Worm (Caenorhabditis elegans) whole organism, L1 larva: ENCODE measurements around the gene unc-6.
A peak's percentile ranks its signal among the peaks of the same experiment; 100 is the strongest.

Experiments
- C04F5.9 ChIP-seq: sonication (generic microtip); optimal IDR thresholded peaks from 2 replicates; lab custom pipeline; 2016; ENCODE audit warnings: missing genetic modification characterization, missing compliant biosample characterization
- C16A3.4 ChIP-seq: fragments of 150-350 bp; optimal IDR thresholded peaks from 2 replicates; lab custom pipeline; 2014; ENCODE audit warnings: missing biosample characterization, missing genetic modification characterization
- C34B4.2 ChIP-seq: sonication (generic microtip); optimal IDR thresholded peaks from 2 replicates; lab custom pipeline; 2017; ENCODE audit warnings: mild to moderate bottlenecking, missing genetic modification characterization, missing compliant biosample characterization
- F16B12.6 ChIP-seq: fragments of 150-350 bp; optimal IDR thresholded peaks from 2 replicates; lab custom pipeline; 2014; ENCODE audit warnings: missing biosample characterization, missing genetic modification characterization
- alr-1 ChIP-seq: fragments of 200-800 bp; sonication (Bioruptor generic); optimal IDR thresholded peaks from 2 replicates; lab custom pipeline; 2018; ENCODE audit warnings: borderline replicate concordance, mild to moderate bottlenecking, missing genetic modification characterization, missing compliant biosample characterization
- ama-1 ChIP-seq: fragments of 150-350 bp; optimal IDR thresholded peaks from 2 replicates; lab custom pipeline; 2014
- blmp-1 ChIP-seq: fragments of 150-350 bp; optimal IDR thresholded peaks from 2 replicates; lab custom pipeline; 2014; ENCODE audit warnings: missing biosample characterization, missing genetic modification characterization
- ceh-90 ChIP-seq: sonication (generic microtip); optimal IDR thresholded peaks from 2 replicates; lab custom pipeline; 2016; ENCODE audit warnings: missing genetic modification characterization, missing compliant biosample characterization
- efl-1 ChIP-seq, 4 experiments: fragments of 150-350 bp; optimal IDR thresholded peaks in 3 of 4; peaks in 1 of 4; 1 replicate in 1 of 4; 2 replicates in 3 of 4; lab custom pipeline; 2014; ENCODE audit warnings: missing biosample characterization in 2 of 4, missing genetic modification characterization in 2 of 4, missing genetic modification reagents in 2 of 4
- efl-3 ChIP-seq: fragments of 200-800 bp; sonication (Bioruptor generic); optimal IDR thresholded peaks from 2 replicates; lab custom pipeline; 2018; ENCODE audit warnings: mild to moderate bottlenecking, missing genetic modification characterization, missing compliant biosample characterization
- egl-13 ChIP-seq: sonication (generic microtip); optimal IDR thresholded peaks from 2 replicates; lab custom pipeline; 2016; ENCODE audit warnings: missing genotype, missing genetic modification reagents, missing genetic modification characterization, missing compliant biosample characterization
- egl-27 ChIP-seq, 2 experiments: fragments of 150-350 bp in 1 of 2; sonication (generic microtip); optimal IDR thresholded peaks; 3 replicates each; lab custom pipeline; 2017 to 2018; ENCODE audit warnings: missing biosample characterization in 2 of 2, missing genetic modification characterization in 2 of 2, missing genetic modification reagents in 2 of 2
- elt-2 ChIP-seq: sonication (generic microtip); optimal IDR thresholded peaks from 2 replicates; lab custom pipeline; 2016; ENCODE audit warnings: missing genetic modification characterization, mild to moderate bottlenecking, inconsistent platforms, missing compliant biosample characterization, missing genetic modification reagents
- fkh-4 ChIP-seq: sonication (generic microtip); optimal IDR thresholded peaks from 2 replicates; lab custom pipeline; 2016; ENCODE audit warnings: missing compliant biosample characterization, missing genetic modification characterization, borderline replicate concordance
- fkh-8 ChIP-seq: sonication (generic microtip); optimal IDR thresholded peaks from 2 replicates; lab custom pipeline; 2016; ENCODE audit warnings: mild to moderate bottlenecking, missing genetic modification characterization, missing compliant biosample characterization
- grh-1 ChIP-seq: fragments of 200-800 bp; sonication (Bioruptor generic); IDR thresholded peaks from 2 replicates; pipeline ENCODE4 v1.3.6; 2022; ENCODE audit warnings: missing genetic modification reagents, missing genetic modification characterization, missing compliant biosample characterization
- hlh-17 ChIP-seq: fragments of 200-800 bp; sonication (Bioruptor generic); optimal IDR thresholded peaks from 2 replicates; lab custom pipeline; 2018; ENCODE audit warnings: missing genetic modification characterization, mild to moderate bottlenecking, missing compliant biosample characterization, moderate library complexity, borderline replicate concordance
- hlh-4 ChIP-seq: sonication (generic microtip); optimal IDR thresholded peaks from 2 replicates; lab custom pipeline; 2016; ENCODE audit warnings: mild to moderate bottlenecking, missing genetic modification characterization, missing compliant biosample characterization
- hpl-2 ChIP-seq: fragments of 150-350 bp; optimal IDR thresholded peaks from 2 replicates; lab custom pipeline; 2014; ENCODE audit warnings: missing biosample characterization, missing genetic modification reagents, missing genetic modification characterization
- isw-1 ChIP-seq: fragments of 200-800 bp; sonication (Bioruptor generic); IDR thresholded peaks from 2 replicates; pipeline ENCODE4 v1.3.6; 2022; ENCODE audit warnings: missing genetic modification characterization, missing compliant biosample characterization
- lin-14 ChIP-seq: fragments of 200-800 bp; sonication (Bioruptor generic); optimal IDR thresholded peaks from 2 replicates; lab custom pipeline; 2018; ENCODE audit warnings: mild to moderate bottlenecking, missing genetic modification characterization, moderate library complexity, missing compliant biosample characterization
- lsy-2 ChIP-seq, 2 experiments: fragments of 150-350 bp; optimal IDR thresholded peaks; 2 replicates each; lab custom pipeline; 2014; ENCODE audit warnings: missing biosample characterization in 2 of 2, missing genetic modification characterization in 2 of 2
- mab-9 ChIP-seq: fragments of 200-800 bp; sonication (Bioruptor generic); IDR thresholded peaks from 2 replicates; pipeline ENCODE4 v1.3.6; 2022; ENCODE audit warnings: missing genetic modification reagents, missing genetic modification characterization, missing compliant biosample characterization
- nhr-20 ChIP-seq: sonication (generic microtip); optimal IDR thresholded peaks from 2 replicates; lab custom pipeline; 2016; ENCODE audit warnings: mild to moderate bottlenecking, missing genetic modification characterization, missing compliant biosample characterization
- nhr-237 ChIP-seq: fragments of 150-350 bp; optimal IDR thresholded peaks from 2 replicates; lab custom pipeline; 2014; ENCODE audit warnings: missing biosample characterization, missing genetic modification characterization
- nhr-28 ChIP-seq: fragments of 150-350 bp; optimal IDR thresholded peaks from 2 replicates; lab custom pipeline; 2014; ENCODE audit warnings: missing biosample characterization, missing genetic modification characterization
- nhr-47 ChIP-seq: sonication (generic microtip); optimal IDR thresholded peaks from 2 replicates; lab custom pipeline; 2016; ENCODE audit warnings: mild to moderate bottlenecking, missing genetic modification characterization, moderate library complexity, missing compliant biosample characterization
- nhr-90 ChIP-seq: sonication (generic microtip); optimal IDR thresholded peaks from 2 replicates; lab custom pipeline; 2016; ENCODE audit warnings: mild to moderate bottlenecking, missing genetic modification characterization, missing compliant biosample characterization; ENCODE audit not compliant: poor library complexity
- pag-3 ChIP-seq: sonication (generic microtip); optimal IDR thresholded peaks from 2 replicates; lab custom pipeline; 2017; ENCODE audit warnings: missing genetic modification characterization, mild to moderate bottlenecking, missing compliant biosample characterization, antibody characterized with exemption, borderline replicate concordance; ENCODE audit not compliant: insufficient read depth
- skn-1 ChIP-seq: fragments of 150-350 bp; optimal IDR thresholded peaks from 2 replicates; lab custom pipeline; 2014; ENCODE audit warnings: missing biosample characterization, missing genetic modification characterization
- snpc-4 ChIP-seq: fragments of 150-350 bp; optimal IDR thresholded peaks from 2 replicates; lab custom pipeline; 2014; ENCODE audit warnings: missing biosample characterization, missing genetic modification characterization
- snu-23 ChIP-seq: sonication (generic microtip); optimal IDR thresholded peaks from 2 replicates; lab custom pipeline; 2016; ENCODE audit warnings: missing genetic modification characterization, missing compliant biosample characterization
- sup-37 ChIP-seq: fragments of 200-800 bp; sonication (Bioruptor generic); optimal IDR thresholded peaks from 2 replicates; lab custom pipeline; 2018; ENCODE audit warnings: mild to moderate bottlenecking, missing genetic modification characterization, missing compliant biosample characterization
- swsn-7 ChIP-seq: sonication (generic microtip); optimal IDR thresholded peaks from 2 replicates; lab custom pipeline; 2016; ENCODE audit warnings: missing genetic modification characterization, missing compliant biosample characterization
- unc-130 ChIP-seq: fragments of 150-350 bp; optimal IDR thresholded peaks from 2 replicates; lab custom pipeline; 2017; ENCODE audit warnings: missing biosample characterization, missing genetic modification characterization, inconsistent platforms
- unc-62 ChIP-seq: fragments of 150-350 bp; optimal IDR thresholded peaks from 2 replicates; lab custom pipeline; 2014; ENCODE audit warnings: missing biosample characterization, missing genetic modification reagents, missing genetic modification characterization
- vab-15 ChIP-seq: sonication (generic microtip); optimal IDR thresholded peaks from 2 replicates; lab custom pipeline; 2017; ENCODE audit warnings: missing genotype, mild to moderate bottlenecking, missing genetic modification characterization, missing compliant biosample characterization
- zag-1 ChIP-seq: fragments of 150-350 bp; optimal IDR thresholded peaks from 2 replicates; lab custom pipeline; 2014; ENCODE audit warnings: missing biosample characterization, missing genetic modification characterization

unc-6 gene

ce11 chrX:6902958-6903357, 13.5 kb downstream of the unc-6 start (continued):
- TF ChIP-seq unc-62 (no peak), alr-1 (tag; lab: Kevin White, UChicago) (no peak), grh-1 (GFP tag; lab: Robert Waterston, UW) (no peak), ama-1 (no peak), snpc-4 (tag; lab: Kevin White, UChicago) (no peak), nhr-90 (tag; lab: Kevin White, UChicago) (peak; percentile 61), efl-3 (GFP tag; lab: Kevin White, UChicago) (no peak), nhr-47 (tag; lab: Kevin White, UChicago) (peak; percentile 71), fkh-8 (tag; lab: Kevin White, UChicago) (peak; percentile 30), egl-13 (no peak), vab-15 (tag; lab: Kevin White, UChicago) (no peak), egl-27 (tag; optimal IDR thresholded peaks at IDR 0.05; lab: Kevin White, UChicago) (no peak), isw-1 (GFP tag; lab: Robert Waterston, UW) (no peak), fkh-4 (tag; lab: Kevin White, UChicago) (no peak), nhr-28 (tag; lab: Kevin White, UChicago) (no peak), mab-9 (GFP tag; lab: Robert Waterston, UW) (peak; percentile 46; the same call in 1 of the 2 replicates), zag-1 (tag; lab: Kevin White, UChicago) (no peak), nhr-237 (tag; lab: Kevin White, UChicago) (no peak), sup-37 (no peak), elt-2 (tag; lab: Kevin White, UChicago) (peak; percentile 36), C16A3.4 (tag; lab: Kevin White, UChicago) (peak; percentile 68), lsy-2 (tag; optimal IDR thresholded peaks at IDR 0.05; lab: Kevin White, UChicago) (peak; percentile 16 to 58), hlh-17 (no peak), efl-1 (optimal IDR thresholded peaks at IDR 0.05; lab: Kevin White, UChicago) (peak; percentile 5 to 20), efl-1 (GFP tag; optimal IDR thresholded peaks at IDR 0.05 in 1 of 2; lab: Kevin White, UChicago) (peak in 1 of 2 experiments; percentile 90), nhr-20 (peak; percentile 62), skn-1 (tag; lab: Kevin White, UChicago) (peak; percentile 26), snu-23 (GFP tag; lab: Kevin White, UChicago) (peak; percentile 73), C04F5.9 (no peak), blmp-1 (tag; lab: Kevin White, UChicago) (peak; percentile 9), unc-130 (tag; lab: Kevin White, UChicago) (peak; percentile 15)

DNA sequence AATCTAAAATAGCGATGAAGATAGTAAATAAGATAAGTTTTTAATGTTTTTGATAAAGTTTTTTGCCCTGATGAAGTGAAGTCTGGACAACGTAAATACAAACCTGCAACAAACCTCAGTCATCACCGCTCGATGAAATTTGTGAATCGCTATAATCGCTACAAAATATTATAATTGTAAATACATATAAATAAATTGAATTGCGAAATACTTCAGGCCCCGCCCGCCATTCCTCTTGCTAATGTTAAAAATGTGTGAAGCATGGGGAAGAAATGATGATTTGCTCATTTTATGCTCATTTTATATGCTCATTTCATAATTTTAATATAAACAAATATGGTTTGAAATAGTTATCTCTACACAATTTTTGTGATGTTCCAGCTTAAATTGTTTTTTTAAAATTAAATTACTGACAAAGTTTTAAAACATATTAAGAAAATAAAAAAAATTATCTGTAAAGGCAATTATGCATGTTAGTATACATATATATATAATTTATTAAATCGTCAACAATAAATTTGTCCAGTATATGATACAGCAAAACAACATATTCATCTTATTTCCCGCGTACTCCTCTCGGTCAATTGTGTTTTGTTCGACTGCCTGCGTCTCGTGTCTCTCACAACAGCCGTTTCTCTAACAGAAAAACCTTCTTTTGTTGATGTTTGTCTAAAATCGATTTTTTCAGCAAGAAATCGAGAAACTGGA, 14.7 kb downstream of the unc-6 start, which contains the start of gene sid-5:
sid-5 (plus strand) TSS at position 658 of the 708 bp plus-strand sequence.
- TF ChIP-seq hlh-4 (no peak), nhr-237 (tag; lab: Kevin White, UChicago) (no peak), fkh-4 (tag; lab: Kevin White, UChicago) (no peak), swsn-7 (tag; lab: Kevin White, UChicago) (no peak), hpl-2 (no peak), ceh-90 (no peak), pag-3 (tag; lab: Kevin White, UChicago) (no peak), vab-15 (tag; lab: Kevin White, UChicago) (no peak), fkh-8 (tag; lab: Kevin White, UChicago) (no peak), elt-2 (tag; lab: Kevin White, UChicago) (no peak), lin-14 (GFP tag; lab: Kevin White, UChicago) (peak; percentile 24), efl-1 (optimal IDR thresholded peaks at IDR 0.05; lab: Kevin White, UChicago) (no peak), efl-1 (GFP tag; optimal IDR thresholded peaks at IDR 0.05 in 1 of 2; lab: Kevin White, UChicago) (peak in 1 of 2 experiments; percentile 44), F16B12.6 (tag; lab: Kevin White, UChicago) (no peak), blmp-1 (tag; lab: Kevin White, UChicago) (no peak), C34B4.2 (tag; lab: Kevin White, UChicago) (no peak)
